Worm (Caenorhabditis elegans): ENCODE data around the gene C54E4.1.
A peak's percentile ranks its signal among the peaks of the same experiment; 100 is the strongest.

Gene C54E4.1

DNA sequence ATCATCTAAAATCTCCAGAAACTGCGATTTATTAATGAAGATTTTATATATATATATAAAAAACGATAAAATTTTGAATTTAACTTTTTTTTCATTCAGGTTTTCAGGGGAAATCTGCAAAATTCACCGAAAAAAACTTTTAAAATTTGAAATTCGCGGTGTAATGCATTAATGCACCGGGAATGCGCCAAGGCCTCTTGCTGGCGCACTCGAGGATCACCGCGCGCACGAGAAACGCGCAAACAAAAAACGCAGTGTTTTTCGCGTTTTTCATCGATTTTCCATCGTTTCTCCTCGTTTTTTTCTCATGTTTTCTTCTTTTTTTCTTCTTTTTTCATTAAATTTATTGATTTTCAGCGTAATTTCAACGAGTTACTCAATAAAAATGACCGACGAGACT is 2.2 kb downstream of the C54E4.1 start, which contains the start of gene hrpu-2 (continued):
- TF ChIP-seq ZK185.1 (tag; optimal IDR thresholded peaks at IDR 0.05; ENCODE audit: poor library complexity, severe bottlenecking) (peak; percentile 69), ztf-22 (GFP tag; optimal IDR thresholded peaks at IDR 0.05) (no peak), rpc-1 (optimal IDR thresholded peaks at IDR 0.05) (no peak), rpc-1 (tag; optimal IDR thresholded peaks at IDR 0.05) (no peak), chd-7 (tag; optimal IDR thresholded peaks at IDR 0.05) (peak; percentile 25), Y53G8AR.9 (GFP tag; conservative IDR thresholded peaks at IDR 0.05) (peak; percentile 75), nhr-80 (tag; optimal IDR thresholded peaks at IDR 0.05) (no peak), cebp-1 (GFP tag; IDR thresholded peaks at IDR 0.05) (no peak), cebp-1 (tag; optimal IDR thresholded peaks at IDR 0.05) (peak; percentile 81), F37B4.10 (GFP tag; IDR thresholded peaks at IDR 0.05) (no peak), snpc-4 (GFP tag; optimal IDR thresholded peaks at IDR 0.05) (peak; percentile 6), snpc-4 (tag; optimal IDR thresholded peaks at IDR 0.05) (peak in 2 of 4 experiments; percentile 17 to 74), lir-1 (GFP tag; conservative IDR thresholded peaks at IDR 0.05) (no peak), F22D6.2 (tag; optimal IDR thresholded peaks at IDR 0.05) (peak; percentile 15), ets-4 (GFP tag; optimal IDR thresholded peaks at IDR 0.05) (no peak), egl-44 (GFP tag; IDR thresholded peaks at IDR 0.05) (no peak), attf-3 (GFP tag; conservative IDR thresholded peaks at IDR 0.05) (peak; percentile 46; the same call in 1 of the 2 replicates), xnd-1 (tag; optimal IDR thresholded peaks at IDR 0.05) (peak; percentile 24), T07F8.4 (tag; optimal IDR thresholded peaks at IDR 0.05) (no peak), unc-130 (GFP tag; optimal IDR thresholded peaks at IDR 0.05) (peak; percentile 13), ceh-79 (tag; optimal IDR thresholded peaks at IDR 0.05) (no peak), madf-3 (GFP tag; IDR thresholded peaks at IDR 0.05) (no peak), nhr-90 (tag; optimal IDR thresholded peaks at IDR 0.05) (no peak), mel-28 (tag; optimal IDR thresholded peaks at IDR 0.05; ENCODE audit: borderline replicate concordance) (no peak), K12H6.12 (tag; optimal IDR thresholded peaks at IDR 0.05) (peak; percentile 47), athp-1 (tag; optimal IDR thresholded peaks at IDR 0.05) (no peak), Y53F4B.3 (GFP tag; IDR thresholded peaks at IDR 0.05) (no peak), ceh-100 (GFP tag; IDR thresholded peaks at IDR 0.05) (peak; percentile 61), F39B2.1 (GFP tag; IDR thresholded peaks at IDR 0.05) (no peak), F23B12.7 (tag; optimal IDR thresholded peaks at IDR 0.05; ENCODE audit: insufficient read depth) (peak; percentile 27), F55B11.4 (tag; optimal IDR thresholded peaks at IDR 0.05; ENCODE audit: borderline replicate concordance, insufficient read depth) (no peak), mes-4 (tag; optimal IDR thresholded peaks at IDR 0.05) (no peak), bed-2 (GFP tag; IDR thresholded peaks at IDR 0.05) (no peak), zim-3 (tag; optimal IDR thresholded peaks at IDR 0.05) (no peak), bed-1 (GFP tag; IDR thresholded peaks at IDR 0.05) (no peak), C17E4.6 (GFP tag; IDR thresholded peaks at IDR 0.05) (no peak), ceh-40 (GFP tag; IDR thresholded peaks at IDR 0.05) (no peak), hlh-26 (GFP tag; conservative IDR thresholded peaks at IDR 0.05) (no peak), sea-2 (GFP tag; IDR thresholded peaks at IDR 0.05) (no peak), sptf-2 (GFP tag; optimal IDR thresholded peaks at IDR 0.05) (no peak), somi-1 (GFP tag; optimal IDR thresholded peaks at IDR 0.05) (no peak), hrde-1 (tag; optimal IDR thresholded peaks at IDR 0.05; ENCODE audit: borderline replicate concordance) (peak; percentile 1), let-607 (tag; optimal IDR thresholded peaks at IDR 0.05) (peak in 1 of 2 experiments; percentile 45), dox-1 (GFP tag; IDR thresholded peaks at IDR 0.05) (peak; percentile 93), dpl-1 (GFP tag; optimal IDR thresholded peaks at IDR 0.05) (peak; percentile 90), ceh-91 (GFP tag; IDR thresholded peaks at IDR 0.05) (peak; percentile 57), nhr-179 (tag; optimal IDR thresholded peaks at IDR 0.05) (no peak), F33H1.4 (GFP tag; IDR thresholded peaks at IDR 0.05) (peak; percentile 70), lin-26 (GFP tag; IDR thresholded peaks at IDR 0.05) (no peak), B0336.3 (GFP tag; IDR thresholded peaks at IDR 0.05) (peak; percentile 63)
